Fruit fly (Drosophila melanogaster) whole organism, embryonic: ENCODE data around the gene CG31288.

ENCODE experiments used
- CG10274 ChIP-seq: fragments of 200-800 bp; sonication (Bioruptor generic); optimal IDR thresholded peaks from 3 replicates; lab custom pipeline; 2017; ENCODE audit warnings: missing biosample characterization, mild to moderate bottlenecking, missing genetic modification characterization
- CG10462 ChIP-seq: fragments of 200-800 bp; sonication (Bioruptor generic); optimal IDR thresholded peaks from 2 replicates; lab custom pipeline; 2016; ENCODE audit warnings: missing biosample characterization, missing genetic modification characterization
- CG10959 ChIP-seq: fragments of 200-800 bp; sonication (Bioruptor generic); IDR thresholded peaks from 2 replicates; pipeline ENCODE4 v1.3.6; 2022; ENCODE audit warnings: missing biosample characterization, missing genetic modification characterization
- CG11696 ChIP-seq: fragments of 200-800 bp; sonication (Bioruptor generic); IDR thresholded peaks from 2 replicates; pipeline ENCODE4 v1.3.6; 2022; ENCODE audit warnings: missing biosample characterization, missing genetic modification characterization
- CG11723 ChIP-seq: fragments of 200-800 bp; sonication (Bioruptor generic); optimal IDR thresholded peaks from 2 replicates; lab custom pipeline; 2017; ENCODE audit warnings: missing biosample characterization, mild to moderate bottlenecking, missing genetic modification characterization
- CG1233 ChIP-seq: fragments of 200-800 bp; sonication (Bioruptor generic); optimal IDR thresholded peaks from 4 replicates; lab custom pipeline; 2018; ENCODE audit warnings: missing biosample characterization, mild to moderate bottlenecking, missing genetic modification characterization
- CG12744 ChIP-seq: fragments of 200-800 bp; sonication (Bioruptor generic); optimal IDR thresholded peaks from 2 replicates; lab custom pipeline; 2016; ENCODE audit warnings: missing biosample characterization, missing genetic modification characterization
- CG13287 ChIP-seq: fragments of 200-800 bp; sonication (Bioruptor generic); IDR thresholded peaks from 2 replicates; pipeline ENCODE4 v1.3.6; 2022; ENCODE audit warnings: missing biosample characterization, missing genetic modification characterization; ENCODE audit not compliant: partially characterized antibody
- CG15073 ChIP-seq: fragments of 200-800 bp; sonication (Bioruptor generic); optimal IDR thresholded peaks from 2 replicates; lab custom pipeline; 2016; ENCODE audit warnings: missing biosample characterization, missing genetic modification characterization
- CG16779 ChIP-seq: fragments of 200-800 bp; sonication (Bioruptor generic); IDR thresholded peaks from 2 replicates; pipeline ENCODE4 v1.3.6; 2022; ENCODE audit warnings: missing biosample characterization, missing genetic modification characterization
- CG17612 ChIP-seq: fragments of 200-800 bp; sonication (Bioruptor generic); IDR thresholded peaks from 2 replicates; pipeline ENCODE4 v1.3.6; 2022; ENCODE audit warnings: missing biosample characterization, missing genetic modification characterization
- CG2712 ChIP-seq: fragments of 200-800 bp; optimal IDR thresholded peaks from 3 replicates; lab custom pipeline; 2019; ENCODE audit warnings: missing biosample characterization, mild to moderate bottlenecking, missing genetic modification characterization, moderate library complexity
- CG30020 ChIP-seq: fragments of 200-800 bp; optimal IDR thresholded peaks from 2 replicates; lab custom pipeline; 2019; ENCODE audit warnings: missing biosample characterization, mild to moderate bottlenecking, missing genetic modification characterization, moderate library complexity
- CG31365 ChIP-seq: fragments of 200-800 bp; sonication (Bioruptor generic); optimal IDR thresholded peaks from 2 replicates; lab custom pipeline; 2018; ENCODE audit warnings: missing biosample characterization, mild to moderate bottlenecking, missing genetic modification characterization
- CG34224 ChIP-seq: fragments of 200-800 bp; sonication (Bioruptor generic); IDR thresholded peaks from 3 replicates; pipeline ENCODE4 v1.3.6; 2022; ENCODE audit warnings: missing biosample characterization, missing genetic modification characterization; ENCODE audit not compliant: partially characterized antibody
- CG34376 ChIP-seq: fragments of 200-800 bp; sonication (Bioruptor generic); optimal IDR thresholded peaks from 2 replicates; lab custom pipeline; 2018; ENCODE audit warnings: missing biosample characterization, mild to moderate bottlenecking, missing genetic modification characterization
- CG42726 ChIP-seq: fragments of 200-800 bp; sonication (Bioruptor generic); IDR thresholded peaks from 2 replicates; pipeline ENCODE4 v1.3.6; 2022; ENCODE audit warnings: missing biosample characterization, missing genetic modification characterization; ENCODE audit not compliant: partially characterized antibody
- CG7745 ChIP-seq: fragments of 200-800 bp; sonication (Bioruptor generic); optimal IDR thresholded peaks from 2 replicates; lab custom pipeline; 2018; ENCODE audit warnings: missing biosample characterization, mild to moderate bottlenecking, missing genetic modification characterization, moderate library complexity
- CG7786 ChIP-seq: fragments of 200-800 bp; sonication (Bioruptor generic); optimal IDR thresholded peaks from 2 replicates; lab custom pipeline; 2016; ENCODE audit warnings: missing biosample characterization, missing genetic modification characterization
- D19A ChIP-seq: fragments of 200-800 bp; optimal IDR thresholded peaks from 3 replicates; lab custom pipeline; 2019; ENCODE audit warnings: missing biosample characterization, mild to moderate bottlenecking, missing genetic modification characterization, moderate library complexity
- Dbx ChIP-seq: fragments of 200-800 bp; sonication (Bioruptor generic); IDR thresholded peaks from 3 replicates; pipeline ENCODE4 v1.3.6; 2022; ENCODE audit warnings: missing biosample characterization, missing genetic modification characterization
- ERR ChIP-seq: fragments of 200-800 bp; sonication (Bioruptor generic); optimal IDR thresholded peaks from 2 replicates; lab custom pipeline; 2016; ENCODE audit warnings: missing biosample characterization, missing genetic modification characterization
- Ets97D ChIP-seq: fragments of 200-800 bp; sonication (Bioruptor generic); optimal IDR thresholded peaks from 3 replicates; lab custom pipeline; 2016; ENCODE audit warnings: missing biosample characterization, missing genetic modification characterization
- HHEX ChIP-seq: fragments of 200-800 bp; sonication (Bioruptor generic); optimal IDR thresholded peaks from 3 replicates; lab custom pipeline; 2017; ENCODE audit warnings: missing biosample characterization, mild to moderate bottlenecking, missing genetic modification characterization, missing genetic modification reagents
- HLH3B ChIP-seq: fragments of 200-800 bp; sonication (Bioruptor generic); IDR thresholded peaks from 2 replicates; pipeline ENCODE4 v1.3.6; 2022; ENCODE audit warnings: missing biosample characterization, missing genetic modification characterization
- Hmr ChIP-seq: fragments of 200-800 bp; sonication (Bioruptor generic); optimal IDR thresholded peaks from 3 replicates; lab custom pipeline; 2017; ENCODE audit warnings: mild to moderate bottlenecking, missing biosample characterization, missing genetic modification reagents, missing genetic modification characterization
- Jarid2 ChIP-seq: fragments of 200-800 bp; sonication (Bioruptor generic); optimal IDR thresholded peaks from 3 replicates; lab custom pipeline; 2017; ENCODE audit warnings: mild to moderate bottlenecking, missing biosample characterization, missing genetic modification reagents, missing genetic modification characterization
- Lpt ChIP-seq: fragments of >200 bp; optimal IDR thresholded peaks from 2 replicates; lab custom pipeline; 2018; ENCODE audit warnings: missing biosample characterization, missing genetic modification characterization
- NC2α ChIP-seq: fragments of 200-800 bp; sonication (Bioruptor generic); optimal IDR thresholded peaks from 2 replicates; lab custom pipeline; 2016; ENCODE audit warnings: missing biosample characterization, missing genetic modification characterization
- Oaz ChIP-seq: fragments of 200-800 bp; sonication (Bioruptor generic); IDR thresholded peaks from 2 replicates; pipeline ENCODE4 v1.3.6; 2022; ENCODE audit warnings: missing biosample characterization, missing genetic modification characterization
- Rx ChIP-seq: fragments of 200-800 bp; sonication (Bioruptor generic); IDR thresholded peaks from 2 replicates; pipeline ENCODE4 v1.3.6; 2022; ENCODE audit warnings: missing biosample characterization, missing genetic modification characterization
- Sox100B ChIP-seq: fragments of 200-800 bp; sonication (Bioruptor generic); optimal IDR thresholded peaks from 3 replicates; lab custom pipeline; 2018; ENCODE audit warnings: missing biosample characterization, mild to moderate bottlenecking, missing genetic modification characterization
- Xrp1 ChIP-seq: fragments of 200-800 bp; sonication (Bioruptor generic); IDR thresholded peaks from 2 replicates; pipeline ENCODE4 v1.3.6; 2022; ENCODE audit warnings: missing biosample characterization, missing genetic modification characterization
- bcd ChIP-seq: fragments of 200-800 bp; sonication (Bioruptor generic); optimal IDR thresholded peaks from 2 replicates; lab custom pipeline; 2017; ENCODE audit warnings: missing biosample characterization, mild to moderate bottlenecking, missing genetic modification characterization
- crc ChIP-seq: fragments of 200-800 bp; sonication (Bioruptor generic); optimal IDR thresholded peaks from 2 replicates; lab custom pipeline; 2016; ENCODE audit warnings: missing biosample characterization, missing genetic modification characterization
- dan ChIP-seq: fragments of 200-800 bp; sonication (Bioruptor generic); IDR thresholded peaks from 2 replicates; pipeline ENCODE4 v1.3.6; 2022; ENCODE audit warnings: missing biosample characterization, missing genetic modification characterization
- fd64A ChIP-seq: fragments of 200-800 bp; sonication (Bioruptor generic); optimal IDR thresholded peaks from 3 replicates; lab custom pipeline; 2018; ENCODE audit warnings: missing biosample characterization, mild to moderate bottlenecking, missing genetic modification characterization
- grn ChIP-seq: fragments of 200-800 bp; sonication (Bioruptor generic); optimal IDR thresholded peaks from 3 replicates; lab custom pipeline; 2017; ENCODE audit warnings: missing biosample characterization, missing genetic modification characterization
- gt ChIP-seq: fragments of 200-800 bp; sonication (Bioruptor generic); IDR thresholded peaks from 2 replicates; pipeline ENCODE4 v1.3.6; 2022; ENCODE audit warnings: missing biosample characterization, missing genetic modification characterization
- ken ChIP-seq: fragments of 200-800 bp; sonication (Bioruptor generic); IDR thresholded peaks from 3 replicates; pipeline ENCODE4 v1.3.6; 2022; ENCODE audit warnings: missing biosample characterization, missing genetic modification characterization
- lilli ChIP-seq: fragments of 200-800 bp; sonication (Bioruptor generic); optimal IDR thresholded peaks from 3 replicates; lab custom pipeline; 2016; ENCODE audit warnings: missing biosample characterization, missing genetic modification characterization
- lov ChIP-seq, 2 experiments: fragments of 200-800 bp in 1 of 2; fragments of >200 bp in 1 of 2; sonication (Bioruptor generic) in 1 of 2; IDR thresholded peaks in 1 of 2; optimal IDR thresholded peaks in 1 of 2; 2 replicates in 1 of 2; 3 replicates in 1 of 2; pipeline versions ENCODE4 v1.3.6 to Lab custom; 2017 to 2022; ENCODE audit warnings: missing biosample characterization in 1 of 2, missing genetic modification characterization in 1 of 2
- luna ChIP-seq: fragments of 200-800 bp; sonication (Bioruptor generic); optimal IDR thresholded peaks from 2 replicates; lab custom pipeline; 2016; ENCODE audit warnings: missing biosample characterization, missing genetic modification characterization
- mld ChIP-seq: fragments of 200-800 bp; sonication (Bioruptor generic); IDR thresholded peaks from 3 replicates; pipeline ENCODE4 v1.3.6; 2022; ENCODE audit warnings: missing biosample characterization, missing genetic modification characterization; ENCODE audit not compliant: partially characterized antibody
- sc ChIP-seq, 3 experiments: fragments of >200 bp in 2 of 3; fragments of 200-800 bp in 1 of 3; sonication (Bioruptor generic) in 1 of 3; optimal IDR thresholded peaks; 2 replicates in 2 of 3; 3 replicates in 1 of 3; lab custom pipeline; 2017; ENCODE audit warnings: mild to moderate bottlenecking in 1 of 3, missing biosample characterization in 1 of 3, missing genetic modification characterization in 1 of 3, missing genetic modification reagents in 1 of 3
- stc ChIP-seq: fragments of 200-800 bp; sonication (Bioruptor generic); IDR thresholded peaks from 2 replicates; pipeline ENCODE4 v1.3.6; 2022; ENCODE audit warnings: missing biosample characterization, missing genetic modification characterization
- tio ChIP-seq: fragments of 200-800 bp; sonication (Bioruptor generic); optimal IDR thresholded peaks from 2 replicates; lab custom pipeline; 2017; ENCODE audit warnings: missing biosample characterization, missing genetic modification characterization, inconsistent platforms
- tna ChIP-seq: fragments of 200-800 bp; sonication (Bioruptor generic); IDR thresholded peaks from 2 replicates; pipeline ENCODE4 v1.3.6; 2022; ENCODE audit warnings: missing biosample characterization, missing genetic modification characterization; ENCODE audit not compliant: partially characterized antibody

Gene CG31288

dm6 chr3R:25260670-25261069 lies 38.7 kb downstream of the CG31288 start (continued):
- TF ChIP-seq CG34376 (peak; percentile 47), tna (GFP tag; lab: Robert Waterston, UW) (no peak), Oaz (no peak), grn (GFP tag; lab: Kevin White, UChicago) (peak; percentile 53)

DNA sequence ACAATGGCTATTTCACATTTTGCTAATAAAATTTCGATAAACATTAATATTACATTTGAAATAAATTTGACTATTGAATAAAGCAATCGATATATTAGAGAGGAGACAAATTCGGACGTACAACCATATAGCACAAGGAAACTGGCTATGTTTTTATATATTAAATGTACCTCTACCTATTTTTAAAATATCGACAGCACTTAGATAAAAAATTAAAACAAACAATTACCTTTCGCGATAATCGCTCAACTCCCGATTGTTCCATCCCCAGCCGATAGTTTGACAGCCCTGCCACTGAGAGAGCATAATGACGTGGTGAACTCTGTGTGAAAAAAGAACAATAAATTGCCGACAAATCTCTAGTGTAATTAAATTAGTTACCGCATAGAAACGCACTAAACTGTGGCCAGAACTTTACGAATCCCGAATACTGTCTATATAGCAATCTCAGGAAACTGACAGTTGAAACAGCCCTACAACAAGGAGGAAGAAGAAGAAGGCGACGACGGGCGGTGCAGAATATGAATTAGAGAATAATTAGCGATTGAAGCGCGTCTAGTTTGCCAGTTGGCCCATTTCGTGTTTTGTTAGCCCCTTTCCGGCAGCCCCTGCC lies 40.6 kb downstream of the CG31288 start, which contains the start of gene CG11857:
TSS of gene CG11857 (plus strand) at position 271 of the 613 bp plus-strand sequence.
- peak; percentile 99 for TF ChIP-seq lilli (GFP tag; lab: Kevin White, UChicago)
- peak; percentile 99 for TF ChIP-seq Xrp1 (GFP tag; lab: Robert Waterston, UW)
- TF ChIP-seq CG1233 (GFP tag; lab: Kevin White, UChicago), result peak; percentile 98
- peak; percentile 100 for TF ChIP-seq CG34224 (GFP tag; lab: Robert Waterston, UW)
- peak; percentile 98 for TF ChIP-seq HLH3B (GFP tag; lab: Robert Waterston, UW)
- peak; percentile 100 for TF ChIP-seq CG13287 (GFP tag; lab: Robert Waterston, UW)
- peak; percentile 97 for TF ChIP-seq dan (GFP tag; lab: Robert Waterston, UW)
- TF ChIP-seq ken (GFP tag; lab: Robert Waterston, UW), result peak; percentile 99
- TF ChIP-seq HHEX, result peak; percentile 96
- TF ChIP-seq Sox100B (GFP tag; lab: Kevin White, UChicago), result peak; percentile 93
- peak; percentile 80 for TF ChIP-seq CG15073 (GFP tag; lab: Kevin White, UChicago)
- TF ChIP-seq CG7786 (GFP tag; lab: Kevin White, UChicago), result peak; percentile 98
- no peak for TF ChIP-seq tio (GFP tag; lab: Kevin White, UChicago)
- peak; percentile 97 for TF ChIP-seq bcd (GFP tag; lab: Kevin White, UChicago)
- TF ChIP-seq CG17612 (GFP tag; lab: Robert Waterston, UW), result peak; percentile 97
- peak; percentile 97 for TF ChIP-seq CG10462
- TF ChIP-seq mld (GFP tag; lab: Robert Waterston, UW), result peak; percentile 98
- TF ChIP-seq crc (GFP tag; lab: Kevin White, UChicago), result peak; percentile 95
- TF ChIP-seq CG12744, result peak; percentile 95
- peak; percentile 84 for TF ChIP-seq Jarid2
- TF ChIP-seq CG42726 (GFP tag; lab: Robert Waterston, UW), result peak; percentile 98
- TF ChIP-seq Rx (GFP tag; lab: Robert Waterston, UW), result peak; percentile 98
- TF ChIP-seq Ets97D (GFP tag; lab: Kevin White, UChicago), result peak; percentile 95
- no peak for TF ChIP-seq sc (optimal IDR thresholded peaks at IDR 0.05; lab: Kevin White, UChicago)
- TF ChIP-seq sc (GFP tag; optimal IDR thresholded peaks at IDR 0.05; lab: Kevin White, UChicago), result peak; percentile 94
- peak; percentile 94 for TF ChIP-seq CG16779 (GFP tag; lab: Robert Waterston, UW)
- peak; percentile 83 for TF ChIP-seq CG31365 (tag; lab: Kevin White, UChicago)
- no peak for TF ChIP-seq Lpt (GFP tag; lab: Kevin White, UChicago)
- TF ChIP-seq CG2712 (tag; lab: Kevin White, UChicago), result peak; percentile 98
- TF ChIP-seq CG30020 (tag; lab: Kevin White, UChicago), result peak; percentile 92
- peak; percentile 97 for TF ChIP-seq Hmr (GFP tag; lab: Kevin White, UChicago)
- peak; percentile 99 for TF ChIP-seq Dbx (GFP tag; lab: Robert Waterston, UW)
- TF ChIP-seq D19A (tag; lab: Kevin White, UChicago), result peak; percentile 92
- peak; percentile 99 for TF ChIP-seq CG10959 (GFP tag; lab: Robert Waterston, UW)
- TF ChIP-seq ERR (GFP tag; lab: Kevin White, UChicago), result peak; percentile 95
- TF ChIP-seq luna (GFP tag; lab: Kevin White, UChicago), result peak; percentile 91
- peak; percentile 89 for TF ChIP-seq CG11696 (GFP tag; lab: Robert Waterston, UW)
- TF ChIP-seq NC2α (GFP tag; lab: Kevin White, UChicago), result peak; percentile 90
- peak; percentile 98 for TF ChIP-seq stc (GFP tag; lab: Robert Waterston, UW)
- TF ChIP-seq CG7745 (tag; lab: Kevin White, UChicago), result peak; percentile 76
- TF ChIP-seq CG11723 (GFP tag; lab: Kevin White, UChicago), result peak; percentile 94
- TF ChIP-seq CG10274 (GFP tag; lab: Kevin White, UChicago), result peak; percentile 81
- TF ChIP-seq fd64A, result peak; percentile 78
- no peak for TF ChIP-seq lov (optimal IDR thresholded peaks at IDR 0.05; lab: Kevin White, UChicago)
- TF ChIP-seq lov (GFP tag; IDR thresholded peaks at IDR 0.05; lab: Robert Waterston, UW), result peak; percentile 98
- peak; percentile 98 for TF ChIP-seq gt (GFP tag; lab: Robert Waterston, UW)
